Fruit fly (Drosophila melanogaster) whole organism, embryonic: Measurements from ENCODE around the gene Ns4.

Source experiments
- BtbVII ChIP-seq: fragments of 200-800 bp; sonication (Bioruptor generic); optimal IDR thresholded peaks from 3 replicates; lab custom pipeline; 2017; ENCODE audit warnings: missing biosample characterization, mild to moderate bottlenecking, missing genetic modification characterization
- Bteb2 ChIP-seq: fragments of 200-800 bp; sonication (Bioruptor generic); optimal IDR thresholded peaks from 2 replicates; lab custom pipeline; 2016; ENCODE audit warnings: missing biosample characterization, missing genetic modification characterization
- C15 ChIP-seq: fragments of 200-800 bp; sonication (Bioruptor generic); IDR thresholded peaks from 3 replicates; pipeline ENCODE4 v1.3.6; 2022; ENCODE audit warnings: missing biosample characterization, missing genetic modification characterization
- CG10959 ChIP-seq: fragments of 200-800 bp; sonication (Bioruptor generic); IDR thresholded peaks from 2 replicates; pipeline ENCODE4 v1.3.6; 2022; ENCODE audit warnings: missing biosample characterization, missing genetic modification characterization
- CG11093 ChIP-seq: fragments of 200-800 bp; sonication (Bioruptor generic); IDR thresholded peaks from 3 replicates; pipeline ENCODE4 v1.3.6; 2022; ENCODE audit warnings: missing biosample characterization, missing genetic modification characterization
- CG12155 ChIP-seq: fragments of 200-800 bp; sonication (Bioruptor generic); optimal IDR thresholded peaks from 3 replicates; lab custom pipeline; 2016; ENCODE audit warnings: missing biosample characterization, missing genetic modification characterization
- CG12299 ChIP-seq: fragments of 200-800 bp; sonication (Bioruptor generic); optimal IDR thresholded peaks from 2 replicates; lab custom pipeline; 2018; ENCODE audit warnings: missing biosample characterization, mild to moderate bottlenecking, missing genetic modification characterization
- CG13287 ChIP-seq: fragments of 200-800 bp; sonication (Bioruptor generic); IDR thresholded peaks from 2 replicates; pipeline ENCODE4 v1.3.6; 2022; ENCODE audit warnings: missing biosample characterization, missing genetic modification characterization; ENCODE audit not compliant: partially characterized antibody
- CG14860 ChIP-seq: fragments of 200-800 bp; sonication (Bioruptor generic); IDR thresholded peaks from 3 replicates; pipeline ENCODE4 v1.3.6; 2022; ENCODE audit warnings: missing biosample characterization, missing genetic modification characterization; ENCODE audit not compliant: partially characterized antibody
- CG17568 ChIP-seq: fragments of 200-800 bp; sonication (Bioruptor generic); optimal IDR thresholded peaks from 2 replicates; lab custom pipeline; 2018; ENCODE audit warnings: missing biosample characterization, mild to moderate bottlenecking, missing genetic modification characterization, moderate library complexity
- CG18599 ChIP-seq: fragments of 200-800 bp; sonication (Bioruptor generic); optimal IDR thresholded peaks from 3 replicates; lab custom pipeline; 2017; ENCODE audit warnings: missing biosample characterization, missing genetic modification characterization, mild to moderate bottlenecking, moderate library complexity, missing genetic modification reagents
- CG2116 ChIP-seq: fragments of 200-800 bp; sonication (Bioruptor generic); optimal IDR thresholded peaks from 3 replicates; lab custom pipeline; 2018; ENCODE audit warnings: missing biosample characterization, mild to moderate bottlenecking, missing genetic modification characterization
- CG2678 ChIP-seq: fragments of 200-800 bp; sonication (Bioruptor generic); optimal IDR thresholded peaks from 3 replicates; lab custom pipeline; 2019; ENCODE audit warnings: missing biosample characterization, mild to moderate bottlenecking, missing genetic modification characterization, moderate library complexity
- CG32772 ChIP-seq: fragments of 200-800 bp; sonication (Bioruptor generic); IDR thresholded peaks from 2 replicates; pipeline ENCODE4 v1.3.6; 2022; ENCODE audit warnings: missing biosample characterization, missing genetic modification characterization
- CG3847 ChIP-seq: fragments of 200-800 bp; sonication (Bioruptor generic); IDR thresholded peaks from 2 replicates; pipeline ENCODE4 v1.3.6; 2022; ENCODE audit warnings: missing biosample characterization, missing genetic modification characterization
- CG4360 ChIP-seq: fragments of 200-800 bp; sonication (Bioruptor generic); IDR thresholded peaks from 2 replicates; pipeline ENCODE4 v1.3.6; 2022; ENCODE audit warnings: missing biosample characterization, missing genetic modification characterization
- CG4404 ChIP-seq: fragments of 200-800 bp; sonication (Bioruptor generic); IDR thresholded peaks from 2 replicates; pipeline ENCODE4 v1.3.6; 2022; ENCODE audit warnings: missing biosample characterization, missing genetic modification characterization
- CG7372 ChIP-seq: fragments of 200-800 bp; sonication (Bioruptor generic); IDR thresholded peaks from 2 replicates; pipeline ENCODE4 v1.3.6; 2022; ENCODE audit warnings: missing biosample characterization, missing genetic modification characterization
- CG8089 ChIP-seq: fragments of 200-800 bp; sonication (Bioruptor generic); optimal IDR thresholded peaks from 3 replicates; lab custom pipeline; 2016; ENCODE audit warnings: missing biosample characterization, missing genetic modification characterization
- CG9437 ChIP-seq: fragments of 200-800 bp; sonication (Bioruptor generic); optimal IDR thresholded peaks from 2 replicates; lab custom pipeline; 2018; ENCODE audit warnings: missing biosample characterization, mild to moderate bottlenecking, missing genetic modification characterization
- Chrac-16 ChIP-seq: fragments of 200-800 bp; sonication (Bioruptor generic); optimal IDR thresholded peaks from 3 replicates; lab custom pipeline; 2016; ENCODE audit warnings: missing biosample characterization, missing genetic modification characterization
- Doc2 ChIP-seq: fragments of 200-800 bp; sonication (Bioruptor generic); IDR thresholded peaks from 2 replicates; pipeline ENCODE4 v1.3.6; 2022; ENCODE audit warnings: missing biosample characterization, missing genetic modification characterization
- Eip74EF ChIP-seq, 2 experiments: fragments of 200-800 bp in 1 of 2; fragments of >200 bp in 1 of 2; sonication (Bioruptor generic) in 1 of 2; optimal IDR thresholded peaks; 2 replicates each; lab custom pipeline; 2017 to 2019; ENCODE audit warnings: missing biosample characterization in 2 of 2, missing genetic modification characterization in 2 of 2, mild to moderate bottlenecking in 1 of 2, moderate library complexity in 1 of 2
- GATAe ChIP-seq: fragments of 200-800 bp; sonication (Bioruptor generic); conservative IDR thresholded peaks from 2 replicates; pipeline ENCODE4 v1.3.6; 2022; ENCODE audit warnings: missing biosample characterization, missing genetic modification characterization
- Hr39 ChIP-seq: fragments of >200 bp; optimal IDR thresholded peaks from 2 replicates; lab custom pipeline; 2017
- Hr51 ChIP-seq, 2 experiments: fragments of 200-800 bp; sonication (Bioruptor generic); optimal IDR thresholded peaks; 2 replicates in 1 of 2; 3 replicates in 1 of 2; lab custom pipeline; 2016 to 2018; ENCODE audit warnings: missing biosample characterization in 2 of 2, missing genetic modification characterization in 2 of 2, mild to moderate bottlenecking in 1 of 2, moderate library complexity in 1 of 2
- MESR4 ChIP-seq: fragments of 200-800 bp; sonication (Bioruptor generic); optimal IDR thresholded peaks from 2 replicates; lab custom pipeline; 2018; ENCODE audit warnings: missing biosample characterization, mild to moderate bottlenecking, missing genetic modification characterization, moderate library complexity
- Med ChIP-seq: fragments of 200-800 bp; sonication (Bioruptor generic); peaks from one replicate; lab custom pipeline; 2016; ENCODE audit warnings: missing biosample characterization, missing genetic modification characterization, mild to moderate bottlenecking, inconsistent platforms, moderate library complexity
- Myb ChIP-seq: fragments of 200-800 bp; sonication (Bioruptor generic); optimal IDR thresholded peaks from 2 replicates; lab custom pipeline; 2016; ENCODE audit warnings: missing biosample characterization, missing genetic modification characterization
- Nf-YB ChIP-seq: fragments of 200-800 bp; sonication (Bioruptor generic); optimal IDR thresholded peaks from 3 replicates; lab custom pipeline; 2019; ENCODE audit warnings: missing biosample characterization, mild to moderate bottlenecking, missing genetic modification characterization, moderate library complexity
- NfI ChIP-seq: fragments of 200-800 bp; sonication (Bioruptor generic); optimal IDR thresholded peaks from 3 replicates; lab custom pipeline; 2018; ENCODE audit warnings: missing biosample characterization, mild to moderate bottlenecking, missing genetic modification characterization, moderate library complexity
- Opbp ChIP-seq: fragments of 200-800 bp; sonication (Bioruptor generic); IDR thresholded peaks from 3 replicates; pipeline ENCODE4 v1.3.6; 2022; ENCODE audit warnings: missing biosample characterization, missing genetic modification characterization; ENCODE audit not compliant: partially characterized antibody
- Pdp1 ChIP-seq, 2 experiments: fragments of 200-800 bp; sonication (Bioruptor generic); optimal IDR thresholded peaks; 3 replicates each; lab custom pipeline; 2016; ENCODE audit warnings: missing biosample characterization in 2 of 2, missing genetic modification characterization in 2 of 2, mild to moderate bottlenecking in 1 of 2, moderate library complexity in 1 of 2
- Ravus ChIP-seq: fragments of 200-800 bp; sonication (Bioruptor generic); IDR thresholded peaks from 2 replicates; pipeline ENCODE4 v1.3.6; 2022; ENCODE audit warnings: missing biosample characterization, missing genetic modification characterization
- Sin3A ChIP-seq: fragments of >200 bp; optimal IDR thresholded peaks from 2 replicates; lab custom pipeline; 2018
- Stat92E ChIP-seq, 3 experiments: fragments of >200 bp in 2 of 3; fragments of 200-800 bp in 1 of 3; sonication (Bioruptor generic) in 1 of 3; optimal IDR thresholded peaks; 2 replicates each; lab custom pipeline; 2017 to 2019; ENCODE audit warnings: missing biosample characterization in 3 of 3, missing genetic modification characterization in 3 of 3, mild to moderate bottlenecking in 1 of 3, moderate library complexity in 1 of 3
- ab ChIP-seq: fragments of 200-800 bp; sonication (Bioruptor generic); optimal IDR thresholded peaks from 2 replicates; lab custom pipeline; 2016; ENCODE audit warnings: missing biosample characterization, missing genetic modification characterization
- az2 ChIP-seq: fragments of 200-800 bp; sonication (Bioruptor generic); optimal IDR thresholded peaks from 3 replicates; lab custom pipeline; 2016; ENCODE audit warnings: missing biosample characterization, missing genetic modification characterization
- cad ChIP-seq: fragments of >200 bp; optimal IDR thresholded peaks from 2 replicates; lab custom pipeline; 2017; ENCODE audit warnings: missing biosample characterization, missing genetic modification characterization
- chm ChIP-seq: fragments of 200-800 bp; sonication (Bioruptor generic); IDR thresholded peaks from 2 replicates; pipeline ENCODE4 v1.3.6; 2022; ENCODE audit warnings: missing biosample characterization, missing genetic modification characterization
- chn ChIP-seq: fragments of 200-800 bp; sonication (Bioruptor generic); optimal IDR thresholded peaks from 2 replicates; lab custom pipeline; 2016; ENCODE audit warnings: missing biosample characterization, missing genetic modification characterization
- dmrt11E ChIP-seq: fragments of 200-800 bp; sonication (Bioruptor generic); optimal IDR thresholded peaks from 3 replicates; lab custom pipeline; 2018; ENCODE audit warnings: missing biosample characterization, mild to moderate bottlenecking, missing genetic modification characterization, moderate library complexity
- fd96Cb ChIP-seq: fragments of 200-800 bp; sonication (Bioruptor generic); optimal IDR thresholded peaks from 2 replicates; lab custom pipeline; 2018; ENCODE audit warnings: missing biosample characterization, mild to moderate bottlenecking, missing genetic modification characterization, moderate library complexity
- kah ChIP-seq: fragments of 200-800 bp; sonication (Bioruptor generic); optimal IDR thresholded peaks from 2 replicates; lab custom pipeline; 2018; ENCODE audit warnings: missing biosample characterization, mild to moderate bottlenecking, missing genetic modification characterization
- mam ChIP-seq: fragments of 200-800 bp; sonication (Bioruptor generic); optimal IDR thresholded peaks from 3 replicates; lab custom pipeline; 2016; ENCODE audit warnings: missing biosample characterization, missing genetic modification characterization
- nerfin-1 ChIP-seq: fragments of 200-800 bp; sonication (Bioruptor generic); optimal IDR thresholded peaks from 3 replicates; lab custom pipeline; 2019; ENCODE audit warnings: missing biosample characterization, mild to moderate bottlenecking, missing genetic modification characterization, moderate library complexity
- oc ChIP-seq: fragments of 200-800 bp; sonication (Bioruptor generic); optimal IDR thresholded peaks from 2 replicates; lab custom pipeline; 2018; ENCODE audit warnings: missing biosample characterization, mild to moderate bottlenecking, missing genetic modification characterization, moderate library complexity
- sd ChIP-seq: fragments of 200-800 bp; sonication (Bioruptor generic); optimal IDR thresholded peaks from 3 replicates; lab custom pipeline; 2018; ENCODE audit warnings: missing biosample characterization, mild to moderate bottlenecking, missing genetic modification characterization, moderate library complexity
- ssp ChIP-seq: fragments of 200-800 bp; sonication (Bioruptor generic); IDR thresholded peaks from 2 replicates; pipeline ENCODE4 v1.3.6; 2022; ENCODE audit warnings: missing biosample characterization, missing genetic modification characterization
- ttk ChIP-seq: fragments of 200-800 bp; sonication (Bioruptor generic); IDR thresholded peaks from 2 replicates; pipeline ENCODE4 v2.1.2; 2022; ENCODE audit warnings: missing biosample characterization, missing genetic modification characterization
- usp ChIP-seq: fragments of >200 bp; optimal IDR thresholded peaks from 2 replicates; lab custom pipeline; 2017; ENCODE audit warnings: missing biosample characterization, missing genetic modification characterization
- vvl ChIP-seq: fragments of 200-800 bp; sonication (Bioruptor generic); IDR thresholded peaks from 2 replicates; pipeline ENCODE4 v1.3.6; 2022; ENCODE audit warnings: missing biosample characterization, missing genetic modification characterization

Ns4 gene

dm6 chr2L:20734687-20735088 lies 17.6 kb upstream of the Ns4 start (continued):
- TF ChIP-seq Stat92E (GFP tag; optimal IDR thresholded peaks at IDR 0.05; lab: Kevin White, UChicago) = no peak
- TF ChIP-seq ab = no peak
- no peak for TF ChIP-seq CG12299 (tag; lab: Kevin White, UChicago)
- TF ChIP-seq ssp = no peak
- no peak for TF ChIP-seq dmrt11E (tag; lab: Kevin White, UChicago)
- no peak for TF ChIP-seq CG32772 (GFP tag; lab: Robert Waterston, UW)
- no peak for TF ChIP-seq CG9437 (GFP tag; lab: Kevin White, UChicago)
- TF ChIP-seq Hr51 (GFP tag; optimal IDR thresholded peaks at IDR 0.05; lab: Kevin White, UChicago) = no peak
- peak; percentile 50 for TF ChIP-seq MESR4 (GFP tag; lab: Kevin White, UChicago)
- TF ChIP-seq nerfin-1 = no peak
- no peak for TF ChIP-seq CG10959 (GFP tag; lab: Robert Waterston, UW)
- no peak for TF ChIP-seq cad (GFP tag; lab: Kevin White, UChicago)
- no peak for TF ChIP-seq az2 (GFP tag; lab: Kevin White, UChicago)
- TF ChIP-seq sd (tag; lab: Kevin White, UChicago) = no peak
- no peak for TF ChIP-seq Pdp1 (GFP tag; optimal IDR thresholded peaks at IDR 0.05; lab: Kevin White, UChicago)
- TF ChIP-seq Myb (GFP tag; lab: Kevin White, UChicago) = peak; percentile 54
- no peak for TF ChIP-seq CG12155
- no peak for TF ChIP-seq CG11093 (GFP tag; lab: Robert Waterston, UW)
- TF ChIP-seq mam = no peak
- no peak for TF ChIP-seq NfI (GFP tag; lab: Kevin White, UChicago)
- TF ChIP-seq CG4360 = no peak
- no peak for TF ChIP-seq CG4404
- TF ChIP-seq Bteb2 (GFP tag; lab: Kevin White, UChicago) = no peak
- no peak for TF ChIP-seq Doc2
- TF ChIP-seq chn (GFP tag; lab: Kevin White, UChicago) = no peak
- no peak for TF ChIP-seq fd96Cb (tag; lab: Kevin White, UChicago)
- no peak for TF ChIP-seq Sin3A (lab: Kevin White, UChicago)
- no peak for TF ChIP-seq CG3847 (GFP tag; lab: Robert Waterston, UW)
- TF ChIP-seq C15 (GFP tag; lab: Robert Waterston, UW) = no peak
- no peak for TF ChIP-seq BtbVII (GFP tag; lab: Kevin White, UChicago)
- no peak for TF ChIP-seq Hr39
- no peak for TF ChIP-seq usp (GFP tag; lab: Kevin White, UChicago)
- TF ChIP-seq Opbp (GFP tag; lab: Robert Waterston, UW) = peak; percentile 50; the same call in 2 of the 3 replicates
- peak; percentile 67 for TF ChIP-seq CG13287 (GFP tag; lab: Robert Waterston, UW)
- TF ChIP-seq CG14860 (GFP tag; lab: Robert Waterston, UW) = peak; percentile 73
- TF ChIP-seq Eip74EF (GFP tag; optimal IDR thresholded peaks at IDR 0.05; lab: Kevin White, UChicago) = no peak
- peak; percentile 28 for TF ChIP-seq Med (GFP tag; lab: Kevin White, UChicago)
- TF ChIP-seq CG18599 (GFP tag; lab: Kevin White, UChicago) = no peak
- no peak for TF ChIP-seq chm
- TF ChIP-seq ttk (GFP tag; lab: Robert Waterston, UW) = no peak
- TF ChIP-seq Ravus (GFP tag; lab: Robert Waterston, UW) = no peak
- TF ChIP-seq Nf-YB (GFP tag; lab: Kevin White, UChicago) = no peak
- no peak for TF ChIP-seq kah
- no peak for TF ChIP-seq GATAe (GFP tag; lab: Robert Waterston, UW)
- no peak for TF ChIP-seq Chrac-16 (GFP tag; lab: Kevin White, UChicago)
- TF ChIP-seq CG17568 (GFP tag; lab: Kevin White, UChicago) = no peak
- no peak for TF ChIP-seq vvl
- no peak for TF ChIP-seq CG7372 (GFP tag; lab: Robert Waterston, UW)
- no peak for TF ChIP-seq CG2678 (tag; lab: Kevin White, UChicago)
- no peak for TF ChIP-seq oc (tag; lab: Kevin White, UChicago)
- peak; percentile 63 for TF ChIP-seq CG2116 (GFP tag; lab: Kevin White, UChicago)
- TF ChIP-seq CG8089 (GFP tag; lab: Kevin White, UChicago) = no peak
